Worm (Caenorhabditis elegans): ENCODE results near the gene fbxa-13.

Gene fbxa-13

DNA sequence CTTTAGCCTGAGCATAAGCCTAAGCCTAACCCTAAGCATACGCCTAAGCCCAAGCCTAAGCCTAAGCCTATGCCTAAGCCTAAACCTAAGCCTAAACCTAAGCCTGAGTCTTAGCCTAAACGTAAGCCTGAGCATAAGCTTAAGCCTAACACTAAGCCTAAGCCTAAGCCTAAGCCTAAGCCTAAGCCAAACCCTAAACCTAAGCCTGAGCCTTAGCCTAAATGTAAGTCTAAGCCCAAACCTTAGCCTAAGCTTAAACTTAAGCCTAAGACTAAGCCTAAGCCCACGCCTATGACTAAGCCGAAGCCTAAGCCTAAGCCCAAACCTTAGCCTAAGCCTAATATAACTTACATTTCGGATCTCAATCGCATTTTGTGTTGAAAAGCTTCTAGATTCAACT, 1.7 kb downstream of the fbxa-13 start:
- TF ChIP-seq egl-27 (tag; optimal IDR thresholded peaks at IDR 0.05): no peak
- TF ChIP-seq egl-43 (GFP tag; IDR thresholded peaks at IDR 0.05): no peak
- TF ChIP-seq D1046.2 (GFP tag; IDR thresholded peaks at IDR 0.05): 0 out of 2 replicates have a peak, but pooled peaks have one; percentile 42
- TF ChIP-seq mxl-3 (GFP tag; optimal IDR thresholded peaks at IDR 0.05): no peak
- TF ChIP-seq jun-1 (tag; optimal IDR thresholded peaks at IDR 0.05): no peak

- TF ChIP-seq ceh-20 (GFP tag; IDR thresholded peaks at IDR 0.05) (no peak), Y48G9A.11 (GFP tag; IDR thresholded peaks at IDR 0.05) (no peak), F37D6.2 (tag; optimal IDR thresholded peaks at IDR 0.05) (no peak), mes-2 (tag; optimal IDR thresholded peaks at IDR 0.05; ENCODE audit: poor library complexity, severe bottlenecking) (no peak), nhr-77 (tag; optimal IDR thresholded peaks at IDR 0.05) (no peak), dmd-9 (GFP tag; IDR thresholded peaks at IDR 0.05) (no peak), dmd-8 (GFP tag; IDR thresholded peaks at IDR 0.05) (no peak), hlh-11 (tag; optimal IDR thresholded peaks at IDR 0.05) (no peak)
These were observed 3.4 kb downstream of the fbxa-13 start, which contains the start of gene spex-3 for ce11 chrIII:1702337-1702736. Gene spex-3, minus strand, starts transcription at chrIII:1702437.

DNA sequence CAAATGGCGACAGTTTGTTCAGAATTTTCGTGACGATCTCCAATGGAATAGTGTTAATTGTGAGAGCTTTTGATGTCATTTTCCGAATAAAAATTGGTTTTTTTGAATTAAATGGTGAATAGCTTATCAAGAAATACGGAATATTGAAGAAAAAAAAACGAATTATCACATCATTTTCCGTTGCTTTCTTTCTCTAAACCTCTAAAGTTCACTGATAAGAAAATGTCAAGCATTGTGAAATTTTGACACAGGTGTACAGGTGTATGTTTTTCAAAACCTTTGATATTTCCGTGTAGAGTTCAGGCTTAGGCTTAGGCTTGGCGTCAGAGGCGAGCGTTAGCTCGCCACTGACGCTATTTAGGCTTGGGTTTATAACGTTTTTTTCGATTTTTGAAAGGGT, 6.9 kb downstream of the fbxa-13 start, which contains the start of gene fbxa-74:
fbxa-74 (minus strand) TSS at position 145 of the 400 bp plus-strand sequence.
- TF ChIP-seq gei-8 (GFP tag; optimal IDR thresholded peaks at IDR 0.05) (no peak), snpc-1.2 (GFP tag; IDR thresholded peaks at IDR 0.05) (no peak), nhr-6 (tag; optimal IDR thresholded peaks at IDR 0.05) (peak; percentile 86), hlh-11 (tag; optimal IDR thresholded peaks at IDR 0.05) (peak; percentile 36), lin-13 (GFP tag; optimal IDR thresholded peaks at IDR 0.05) (no peak), dpl-1 (GFP tag; optimal IDR thresholded peaks at IDR 0.05) (no peak), nhr-28 (tag; optimal IDR thresholded peaks at IDR 0.05) (peak; percentile 56), nhr-111 (GFP tag; optimal IDR thresholded peaks at IDR 0.05) (no peak), dve-1 (tag; optimal IDR thresholded peaks at IDR 0.05; ENCODE audit: insufficient read depth) (peak; percentile 41), pqm-1 (tag; optimal IDR thresholded peaks at IDR 0.05) (peak; percentile 87), dmd-6 (GFP tag; IDR thresholded peaks at IDR 0.05) (peak; percentile 76), ama-1 (optimal IDR thresholded peaks at IDR 0.05) (no peak), nhr-11 (tag; optimal IDR thresholded peaks at IDR 0.05) (no peak)

DNA sequence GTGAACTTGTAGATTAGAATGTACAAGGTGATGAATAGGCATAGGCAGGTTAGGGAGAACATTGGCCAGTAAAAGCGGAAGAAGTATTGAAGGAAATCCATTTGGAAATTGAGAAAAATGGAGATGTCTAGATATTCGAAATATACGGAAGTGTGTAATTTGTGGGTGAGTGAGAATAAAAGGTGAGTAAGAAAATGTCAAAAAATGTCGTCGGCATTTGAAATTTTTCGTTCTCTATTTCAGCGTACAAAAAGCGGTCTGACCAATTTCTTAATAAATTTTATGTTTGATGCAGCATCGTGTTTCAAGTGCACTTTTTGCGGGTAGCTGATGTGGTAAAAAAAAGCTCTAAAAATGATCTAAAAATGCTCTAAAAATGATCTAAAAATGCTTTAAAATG, 10.7 kb downstream of the fbxa-13 start, which contains the start of gene srd-64:
srd-64 (minus strand) TSS at position 101 of the 400 bp plus-strand sequence.
- TF ChIP-seq ces-1 (GFP tag; optimal IDR thresholded peaks at IDR 0.05) (no peak), T26A8.4 (GFP tag; IDR thresholded peaks at IDR 0.05) (no peak), spr-1 (tag; optimal IDR thresholded peaks at IDR 0.05) (no peak), ctbp-1 (GFP tag; IDR thresholded peaks at IDR 0.05) (no peak), spr-3 (GFP tag; optimal IDR thresholded peaks at IDR 0.05) (no peak), aly-2 (tag; optimal IDR thresholded peaks at IDR 0.05) (no peak), fkh-10 (GFP tag; optimal IDR thresholded peaks at IDR 0.05) (no peak), nhr-10 (tag; optimal IDR thresholded peaks at IDR 0.05) (no peak), hif-1 (tag; optimal IDR thresholded peaks at IDR 0.05) (no peak), ama-1 (optimal IDR thresholded peaks at IDR 0.05) (no peak), lin-29 (GFP tag; IDR thresholded peaks at IDR 0.05) (no peak), lsy-2 (tag; optimal IDR thresholded peaks at IDR 0.05) (no peak)

DNA sequence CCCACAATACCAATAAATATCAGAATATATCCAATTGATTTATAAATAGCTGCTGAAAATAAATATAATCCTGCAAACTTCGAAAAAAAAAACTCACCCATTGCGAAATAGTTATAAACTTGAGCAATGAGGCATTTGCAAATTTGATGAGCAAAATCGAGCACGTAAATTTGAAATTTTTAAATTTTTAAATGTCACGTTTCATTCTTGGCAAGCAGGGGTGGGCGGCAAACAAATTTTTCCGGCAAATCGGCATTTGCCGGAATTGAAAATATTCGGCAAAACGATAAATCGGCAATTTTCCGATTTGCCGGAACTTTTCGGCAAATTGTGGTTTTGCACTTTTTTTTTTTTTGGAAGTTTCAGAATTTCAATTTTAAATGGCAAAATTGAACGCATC, 15.8 kb downstream of the fbxa-13 start, which contains the start of gene Y22D7AR.14:
Y22D7AR.14 (minus strand) TSS at position 101 of the 400 bp plus-strand sequence.
- TF ChIP-seq lin-39 (tag; optimal IDR thresholded peaks at IDR 0.05) (no peak), spr-1 (tag; optimal IDR thresholded peaks at IDR 0.05) (no peak), Y75B8A.6 (GFP tag; IDR thresholded peaks at IDR 0.05) (no peak), ztf-7 (tag; optimal IDR thresholded peaks at IDR 0.05) (no peak), unc-62 (GFP tag; optimal IDR thresholded peaks at IDR 0.05 in 1 of 2) (no peak), unc-62 (tag; optimal IDR thresholded peaks at IDR 0.05) (no peak), lir-3 (tag; optimal IDR thresholded peaks at IDR 0.05) (no peak), Y48G9A.11 (GFP tag; IDR thresholded peaks at IDR 0.05) (no peak), skn-1 (tag; optimal IDR thresholded peaks at IDR 0.05) (no peak), nhr-111 (GFP tag; optimal IDR thresholded peaks at IDR 0.05) (no peak), tag-97 (GFP tag; IDR thresholded peaks at IDR 0.05) (no peak), egl-43 (GFP tag; IDR thresholded peaks at IDR 0.05) (no peak), T20F7.1 (GFP tag; optimal IDR thresholded peaks at IDR 0.05) (no peak), mdt-29 (GFP tag; IDR thresholded peaks at IDR 0.05) (no peak), tra-1 (GFP tag; IDR thresholded peaks at IDR 0.05) (no peak), aha-1 (tag) (no peak)

Measured in whole organism, L4 larva.